Fruit fly (Drosophila melanogaster) whole organism, wandering third instar larva: ENCODE results near the gene CG12115.
A peak's percentile ranks its signal among the peaks of the same experiment; 100 is the strongest.

Experiments used
- Abd-B ChIP-seq: fragments of >200 bp; optimal IDR thresholded peaks from 2 replicates; lab custom pipeline; 2017; ENCODE audit warnings: missing biosample characterization, missing genetic modification characterization
- CG32264 ChIP-seq: fragments of 200-800 bp; sonication (Bioruptor generic); optimal IDR thresholded peaks from 2 replicates; lab custom pipeline; 2016; ENCODE audit warnings: missing biosample characterization, missing genetic modification characterization
- CG9705 ChIP-seq: fragments of 200-800 bp; sonication (Bioruptor generic); optimal IDR thresholded peaks from 2 replicates; lab custom pipeline; 2018; ENCODE audit warnings: missing biosample characterization, mild to moderate bottlenecking, missing genetic modification characterization
- CrebA ChIP-seq: fragments of 200-800 bp; sonication (Bioruptor generic); optimal IDR thresholded peaks from 2 replicates; lab custom pipeline; 2016; ENCODE audit warnings: missing biosample characterization, mild to moderate bottlenecking, missing genetic modification characterization, borderline replicate concordance
- Dfd ChIP-seq: fragments of >200 bp; optimal IDR thresholded peaks from 2 replicates; lab custom pipeline; 2017; ENCODE audit warnings: missing biosample characterization, missing genetic modification characterization
- Dif ChIP-seq: fragments of 200-275, 200-300 bp; sonication (Bioruptor generic); optimal IDR thresholded peaks from 2 replicates; lab custom pipeline; 2018; ENCODE audit warnings: missing biosample characterization, missing genetic modification characterization; ENCODE audit not compliant: partially characterized antibody
- GATAd ChIP-seq: sonication (Bioruptor generic); optimal IDR thresholded peaks from 2 replicates; lab custom pipeline; 2016; ENCODE audit warnings: missing biosample characterization, missing genetic modification characterization
- HLH106 ChIP-seq: fragments of 200-800 bp; optimal IDR thresholded peaks from 3 replicates; lab custom pipeline; 2019; ENCODE audit warnings: missing biosample characterization, mild to moderate bottlenecking, missing genetic modification characterization, moderate library complexity
- Hnf4 ChIP-seq: fragments of 200-800 bp; sonication (Bioruptor generic); optimal IDR thresholded peaks from 2 replicates; lab custom pipeline; 2016; ENCODE audit warnings: missing biosample characterization, mild to moderate bottlenecking, missing genetic modification characterization
- Hr78 ChIP-seq: fragments of >200 bp; optimal IDR thresholded peaks from 2 replicates; lab custom pipeline; 2017; ENCODE audit warnings: missing biosample characterization, missing genetic modification characterization
- Hr83 ChIP-seq: fragments of 200-300 bp; sonication (Bioruptor generic); optimal IDR thresholded peaks from 2 replicates; lab custom pipeline; 2016; ENCODE audit warnings: missing biosample characterization, mild to moderate bottlenecking, missing genetic modification characterization, moderate library complexity; ENCODE audit not compliant: poor library complexity, severe bottlenecking
- Jra ChIP-seq: sonication (Bioruptor generic); optimal IDR thresholded peaks from 2 replicates; lab custom pipeline; 2016; ENCODE audit warnings: missing biosample characterization, missing genetic modification characterization
- Mio ChIP-seq: sonication (Bioruptor generic); optimal IDR thresholded peaks from 2 replicates; lab custom pipeline; 2016; ENCODE audit warnings: missing biosample characterization, missing genetic modification characterization
- Myc ChIP-seq: fragments of >200 bp; optimal IDR thresholded peaks from 2 replicates; lab custom pipeline; 2017
- N ChIP-seq: fragments of >200 bp; optimal IDR thresholded peaks from 2 replicates; lab custom pipeline; 2018; ENCODE audit warnings: missing biosample characterization, missing external identifiers, missing genetic modification characterization
- OdsH ChIP-seq: fragments of 200-800 bp; sonication (Bioruptor generic); optimal IDR thresholded peaks from 2 replicates; lab custom pipeline; 2016; ENCODE audit warnings: missing biosample characterization, mild to moderate bottlenecking, missing genetic modification characterization
- Rel ChIP-seq, 2 experiments: fragments of 200-800 bp; sonication (Bioruptor generic) in 1 of 2; optimal IDR thresholded peaks; 2 replicates in 1 of 2; 3 replicates in 1 of 2; lab custom pipeline; 2016 to 2019; ENCODE audit warnings: mild to moderate bottlenecking in 2 of 2, missing biosample characterization in 2 of 2, missing genetic modification characterization in 2 of 2, moderate library complexity in 1 of 2
- Sp1 ChIP-seq: fragments of 200-800 bp; sonication (Bioruptor generic); optimal IDR thresholded peaks from 3 replicates; lab custom pipeline; 2019; ENCODE audit warnings: missing biosample characterization, mild to moderate bottlenecking, missing genetic modification characterization, moderate library complexity
- Vsx2 ChIP-seq: fragments of 200-300, 225-300 bp; sonication (Bioruptor generic); optimal IDR thresholded peaks from 2 replicates; lab custom pipeline; 2018; ENCODE audit warnings: missing biosample characterization, missing genetic modification characterization; ENCODE audit not compliant: partially characterized antibody
- br ChIP-seq: fragments of 200-800 bp; sonication (Bioruptor generic); optimal IDR thresholded peaks from 2 replicates; lab custom pipeline; 2016; ENCODE audit warnings: missing biosample characterization, missing genetic modification characterization
- brk ChIP-seq: fragments of 200-800 bp; sonication (Bioruptor generic); optimal IDR thresholded peaks from 2 replicates; lab custom pipeline; 2016; ENCODE audit warnings: missing biosample characterization, mild to moderate bottlenecking, missing genetic modification characterization
- dl ChIP-seq, 2 experiments: fragments of 175-275, 200-275 bp in 1 of 2; fragments of 200-275 bp in 1 of 2; sonication (Bioruptor generic); optimal IDR thresholded peaks; lab custom pipeline; 2018; ENCODE audit warnings: mild to moderate bottlenecking in 2 of 2, missing biosample characterization in 2 of 2, missing genetic modification characterization in 2 of 2, moderate library complexity in 2 of 2; ENCODE audit not compliant: partially characterized antibody in 2 of 2, insufficient read depth in 1 of 2
- dmrt93B ChIP-seq: fragments of 200-800 bp; sonication (Bioruptor generic); optimal IDR thresholded peaks from 2 replicates; lab custom pipeline; 2018; ENCODE audit warnings: missing biosample characterization, mild to moderate bottlenecking, missing genetic modification characterization
- dsf ChIP-seq: sonication (Bioruptor generic); optimal IDR thresholded peaks from 2 replicates; lab custom pipeline; 2016; ENCODE audit warnings: missing biosample characterization, missing genetic modification characterization, borderline replicate concordance
- ey ChIP-seq: fragments of 200-800 bp; sonication (Bioruptor generic); optimal IDR thresholded peaks from 2 replicates; lab custom pipeline; 2016; ENCODE audit warnings: missing biosample characterization, missing genetic modification characterization
- foxo ChIP-seq, 2 experiments: fragments of 200-800 bp; sonication (Bioruptor generic); optimal IDR thresholded peaks; 2 replicates in 1 of 2; 3 replicates in 1 of 2; lab custom pipeline; 2016 to 2017; ENCODE audit warnings: missing biosample characterization in 2 of 2, missing genetic modification characterization in 2 of 2
- fru ChIP-seq: fragments of 200-800 bp; sonication (Bioruptor generic); optimal IDR thresholded peaks from 3 replicates; lab custom pipeline; 2016; ENCODE audit warnings: missing biosample characterization, mild to moderate bottlenecking, missing genetic modification characterization
- h ChIP-seq: fragments of 200-800 bp; sonication (Bioruptor generic); optimal IDR thresholded peaks from 3 replicates; lab custom pipeline; 2016; ENCODE audit warnings: missing biosample characterization, mild to moderate bottlenecking, missing genetic modification characterization
- jim ChIP-seq: fragments of 175-275, 200-325 bp; sonication (Bioruptor generic); optimal IDR thresholded peaks from 2 replicates; lab custom pipeline; 2016; ENCODE audit warnings: missing biosample characterization, mild to moderate bottlenecking, missing genetic modification characterization
- lola ChIP-seq: fragments of >200 bp; optimal IDR thresholded peaks from 2 replicates; lab custom pipeline; 2017; ENCODE audit warnings: missing biosample characterization, missing genetic modification characterization
- pan ChIP-seq: fragments of >200 bp; optimal IDR thresholded peaks from 2 replicates; lab custom pipeline; 2017
- psq ChIP-seq: fragments of 200-800 bp; sonication (Bioruptor generic); optimal IDR thresholded peaks from 3 replicates; lab custom pipeline; 2017; ENCODE audit warnings: missing biosample characterization, mild to moderate bottlenecking, missing genetic modification characterization, moderate library complexity
- rgr ChIP-seq: fragments of 200-800 bp; sonication (Bioruptor generic); optimal IDR thresholded peaks from 3 replicates; lab custom pipeline; 2016; ENCODE audit warnings: missing biosample characterization, mild to moderate bottlenecking, missing genetic modification characterization
- sage ChIP-seq: fragments of 200-800 bp; sonication (Bioruptor generic); optimal IDR thresholded peaks from 2 replicates; lab custom pipeline; 2016; ENCODE audit warnings: missing biosample characterization, mild to moderate bottlenecking, missing genetic modification characterization
- sv ChIP-seq: fragments of 200-800 bp; sonication (Bioruptor generic); optimal IDR thresholded peaks from 3 replicates; lab custom pipeline; 2016; ENCODE audit warnings: missing biosample characterization, missing genetic modification characterization
- tai ChIP-seq: sonication (Bioruptor generic); optimal IDR thresholded peaks from 2 replicates; lab custom pipeline; 2016; ENCODE audit warnings: missing biosample characterization, missing genetic modification characterization
- usp ChIP-seq: fragments of >200 bp; optimal IDR thresholded peaks from 2 replicates; lab custom pipeline; 2017; ENCODE audit warnings: missing biosample characterization, missing genetic modification characterization
- woc ChIP-seq: sonication (Bioruptor generic); optimal IDR thresholded peaks from 2 replicates; lab custom pipeline; 2016; ENCODE audit warnings: missing biosample characterization, mild to moderate bottlenecking, missing genetic modification characterization

CG12115 gene

dm6 chrX:9195311-9195710 is 4.9 kb upstream of the CG12115 start:
- TF ChIP-seq sv (GFP tag; lab: Kevin White, UChicago) (no peak), sage (no peak), jim (no peak), pan (no peak), CrebA (no peak), dsf (GFP tag; lab: Kevin White, UChicago) (no peak), Rel (GFP tag; optimal IDR thresholded peaks at IDR 0.05; lab: Kevin White, UChicago) (no peak), Rel (tag; optimal IDR thresholded peaks at IDR 0.05; lab: Kevin White, UChicago) (peak; percentile 92), Dfd (GFP tag; lab: Kevin White, UChicago) (no peak), br (GFP tag; lab: Kevin White, UChicago) (no peak)
- TF ChIP-seq, all 38 proteins: peak for 1

DNA sequence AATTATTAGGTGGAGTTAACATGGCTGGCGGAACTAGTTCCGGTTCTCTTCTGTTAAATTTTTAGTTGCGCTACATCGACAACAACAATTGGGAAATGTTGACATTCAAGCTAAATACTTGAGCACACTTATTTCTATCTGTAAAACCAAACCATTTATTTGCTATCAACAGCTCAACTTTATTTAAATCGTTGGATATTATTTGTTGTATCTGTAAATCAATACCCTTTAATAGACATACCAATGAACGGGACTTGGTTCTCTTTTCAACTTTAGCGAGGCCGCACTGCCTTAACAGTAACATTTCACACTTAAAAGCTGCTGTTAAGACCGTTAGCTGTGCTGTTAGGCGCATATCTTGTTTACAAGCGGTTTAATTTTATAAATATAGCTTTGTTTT is 3.2 kb upstream of the CG12115 start, which contains the start of gene CG12106:
Gene CG12106, plus strand, starts transcription at position 295 of the 400 bp plus-strand sequence.
- TF ChIP-seq dl (GFP tag; optimal IDR thresholded peaks at IDR 0.05; lab: Kevin White, UChicago; ENCODE audit: insufficient read depth in 1 of 2, partially characterized antibody in 2 of 2) (no peak), Hnf4 (GFP tag; lab: Kevin White, UChicago) (peak; percentile 54), dmrt93B (peak; percentile 34), Sp1 (GFP tag; lab: Kevin White, UChicago) (peak; percentile 54), lola (GFP tag; lab: Kevin White, UChicago) (no peak), fru (GFP tag; lab: Kevin White, UChicago) (peak; percentile 53), brk (GFP tag; lab: Kevin White, UChicago) (no peak), CG32264 (no peak), tai (GFP tag; lab: Kevin White, UChicago) (no peak), pan (no peak), HLH106 (tag; lab: Kevin White, UChicago) (peak; percentile 75), CrebA (no peak), Myc (no peak), Mio (no peak), woc (GFP tag; lab: Kevin White, UChicago) (peak; percentile 61), Vsx2 (GFP tag; lab: Kevin White, UChicago) (no peak), Dfd (GFP tag; lab: Kevin White, UChicago) (no peak), sv (GFP tag; lab: Kevin White, UChicago) (no peak), jim (no peak), Hr83 (GFP tag; lab: Kevin White, UChicago) (no peak), GATAd (GFP tag; lab: Kevin White, UChicago) (no peak), foxo (GFP tag; optimal IDR thresholded peaks at IDR 0.05; lab: Kevin White, UChicago) (peak in 1 of 2 experiments; percentile 63), Abd-B (GFP tag; lab: Kevin White, UChicago) (no peak), Jra (no peak), Rel (GFP tag; optimal IDR thresholded peaks at IDR 0.05; lab: Kevin White, UChicago) (no peak), Rel (tag; optimal IDR thresholded peaks at IDR 0.05; lab: Kevin White, UChicago) (peak; percentile 7), usp (GFP tag; lab: Kevin White, UChicago) (no peak), rgr (GFP tag; lab: Kevin White, UChicago) (peak; percentile 58), psq (peak; percentile 8), ey (GFP tag; lab: Kevin White, UChicago) (peak; percentile 52), Hr78 (no peak), br (GFP tag; lab: Kevin White, UChicago) (peak; percentile 58), CG9705 (GFP tag; lab: Kevin White, UChicago) (peak; percentile 49), OdsH (no peak), Dif (GFP tag; lab: Kevin White, UChicago) (no peak), sage (no peak), h (GFP tag; lab: Kevin White, UChicago) (peak; percentile 48), N (GFP tag; lab: Kevin White, UChicago) (no peak), dsf (GFP tag; lab: Kevin White, UChicago) (no peak)

DNA sequence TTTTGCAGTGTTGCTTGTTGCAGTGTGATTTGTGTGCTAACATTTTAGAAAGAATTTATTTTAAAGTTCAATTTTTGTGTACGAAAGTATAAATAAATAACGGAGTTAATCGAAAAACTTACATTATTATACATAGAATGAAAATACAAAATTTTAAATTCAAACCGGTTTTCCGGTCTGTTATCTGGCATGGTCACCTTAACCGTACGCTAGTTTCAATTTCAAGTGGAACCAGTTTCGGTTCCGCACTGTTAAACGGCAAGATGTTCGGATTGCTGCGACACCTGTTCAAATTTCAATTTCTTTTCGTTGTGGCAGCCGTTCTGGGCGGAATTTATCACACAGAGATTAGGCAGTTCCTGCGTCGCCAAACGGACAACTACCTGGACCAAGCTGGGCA is 2.0 kb upstream of the CG12115 start, which contains the start of gene CG12056:
Gene CG12056, plus strand, starts transcription at position 241 of the 400 bp plus-strand sequence.
- no peak for TF ChIP-seq foxo (GFP tag; optimal IDR thresholded peaks at IDR 0.05; lab: Kevin White, UChicago)
- no peak for TF ChIP-seq usp (GFP tag; lab: Kevin White, UChicago)
- no peak for TF ChIP-seq Rel (GFP tag; optimal IDR thresholded peaks at IDR 0.05; lab: Kevin White, UChicago)
- TF ChIP-seq Rel (tag; optimal IDR thresholded peaks at IDR 0.05; lab: Kevin White, UChicago) = no peak
- no peak for TF ChIP-seq fru (GFP tag; lab: Kevin White, UChicago)
- TF ChIP-seq Abd-B (GFP tag; lab: Kevin White, UChicago) = no peak
- no peak for TF ChIP-seq woc (GFP tag; lab: Kevin White, UChicago)
- no peak for TF ChIP-seq pan
- TF ChIP-seq Dif (GFP tag; lab: Kevin White, UChicago) = no peak
- no peak for TF ChIP-seq OdsH
- TF ChIP-seq, all 38 proteins: peak for 0
